Fruit fly (Drosophila melanogaster): Measurements from ENCODE around the gene Smn.

Smn gene

dm6 chr3L:16602736-16603144 lies 21.4 kb upstream of the Smn start, which contains the start of gene Arts (continued):
- TF ChIP-seq ap (GFP tag; IDR thresholded peaks at IDR 0.05): no peak
- TF ChIP-seq HLH54F (GFP tag; optimal IDR thresholded peaks at IDR 0.05): no peak
- TF ChIP-seq sc (optimal IDR thresholded peaks at IDR 0.05): no peak
- TF ChIP-seq sc (GFP tag; optimal IDR thresholded peaks at IDR 0.05): no peak
- peak; percentile 54 for TF ChIP-seq CG18262 (tag; optimal IDR thresholded peaks at IDR 0.05)
- TF ChIP-seq nmo (GFP tag; optimal IDR thresholded peaks at IDR 0.05): peak; percentile 49
- no peak for TF ChIP-seq CG11085 (GFP tag; IDR thresholded peaks at IDR 0.05)
- TF ChIP-seq ara (GFP tag; IDR thresholded peaks at IDR 0.05): no peak
- TF ChIP-seq CoRest (tag; optimal IDR thresholded peaks at IDR 0.05): peak; percentile 36
- no peak for TF ChIP-seq CG3407 (GFP tag; optimal IDR thresholded peaks at IDR 0.05)
- TF ChIP-seq ci (GFP tag; IDR thresholded peaks at IDR 0.05): no peak
- TF ChIP-seq croc (GFP tag; conservative IDR thresholded peaks at IDR 0.05): no peak
- peak; percentile 67 for TF ChIP-seq CTCF (GFP tag; optimal IDR thresholded peaks at IDR 0.05)
- peak; percentile 14 for TF ChIP-seq CG8388 (GFP tag; optimal IDR thresholded peaks at IDR 0.05)
- no peak for TF ChIP-seq CG9215 (GFP tag; IDR thresholded peaks at IDR 0.05)
- no peak for TF ChIP-seq CG12071 (GFP tag; optimal IDR thresholded peaks at IDR 0.05)

DNA sequence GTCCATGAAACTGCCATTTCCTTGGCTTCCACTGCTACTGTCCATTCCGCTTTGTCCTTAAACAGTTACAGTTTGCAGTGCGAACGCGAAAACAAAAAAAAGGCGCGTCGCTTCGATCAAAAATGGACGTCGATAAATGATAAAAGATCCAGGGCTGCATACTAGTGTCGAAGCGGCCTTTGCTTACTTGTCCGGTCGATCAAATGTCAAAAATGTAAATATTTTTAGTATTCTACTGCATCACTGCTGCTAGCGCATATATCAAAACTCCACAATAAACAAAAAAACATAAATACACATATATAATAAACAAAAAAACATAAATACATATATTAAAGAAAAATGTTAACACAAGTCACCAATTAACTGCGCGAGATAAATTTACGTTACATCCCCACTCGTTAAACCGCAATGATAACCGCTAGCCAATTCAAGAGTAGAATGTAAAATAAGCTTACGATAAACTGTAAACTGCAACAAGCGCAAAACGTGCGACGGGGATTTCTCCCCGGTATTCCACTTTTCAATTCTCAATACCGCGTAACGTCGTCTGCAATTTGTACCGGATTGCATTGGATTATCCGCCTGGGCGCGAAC lies 13.7 kb upstream of the Smn start, which contains the start of the genes spd-2 and Apl:
Gene spd-2, minus strand, starts transcription at position 93 of the 597 bp plus-strand sequence.
Gene Apl, plus strand, starts transcription at position 260 of the 597 bp plus-strand sequence.
- TF ChIP-seq CG9797 (GFP tag; optimal IDR thresholded peaks at IDR 0.05) (no peak), CG32767 (GFP tag; IDR thresholded peaks at IDR 0.05) (no peak), Optix (GFP tag; IDR thresholded peaks at IDR 0.05) (no peak), h (optimal IDR thresholded peaks at IDR 0.05) (no peak), ac (GFP tag; optimal IDR thresholded peaks at IDR 0.05) (no peak), gsb (GFP tag; IDR thresholded peaks at IDR 0.05) (no peak), pan (optimal IDR thresholded peaks at IDR 0.05) (no peak), pan (GFP tag; optimal IDR thresholded peaks at IDR 0.05 in 1 of 2, IDR thresholded peaks at IDR 0.05 in 1 of 2) (no peak), esg (GFP tag; conservative IDR thresholded peaks at IDR 0.05) (no peak), CG6683 (GFP tag; optimal IDR thresholded peaks at IDR 0.05) (no peak), eve (GFP tag; optimal IDR thresholded peaks at IDR 0.05) (no peak), oc (tag; optimal IDR thresholded peaks at IDR 0.05) (no peak), CG18619 (GFP tag; optimal IDR thresholded peaks at IDR 0.05) (no peak), Meics (GFP tag; optimal IDR thresholded peaks at IDR 0.05) (no peak), bsh (GFP tag; optimal IDR thresholded peaks at IDR 0.05) (no peak), CG18599 (GFP tag; optimal IDR thresholded peaks at IDR 0.05) (no peak), twi (tag; optimal IDR thresholded peaks at IDR 0.05) (no peak), lab (GFP tag; optimal IDR thresholded peaks at IDR 0.05) (no peak), CG15601 (tag; optimal IDR thresholded peaks at IDR 0.05) (peak; percentile 2), Usf (GFP tag; optimal IDR thresholded peaks at IDR 0.05) (no peak), CG2678 (tag; optimal IDR thresholded peaks at IDR 0.05) (no peak), CG12155 (GFP tag; optimal IDR thresholded peaks at IDR 0.05) (peak; percentile 11), CG7556 (GFP tag; optimal IDR thresholded peaks at IDR 0.05) (no peak), sug (tag; optimal IDR thresholded peaks at IDR 0.05) (no peak), vnd (GFP tag; IDR thresholded peaks at IDR 0.05; ENCODE audit: partially characterized antibody) (peak; percentile 54; the same call in 1 of the 3 replicates), scrt (GFP tag; optimal IDR thresholded peaks at IDR 0.05) (no peak), Mad (GFP tag; optimal IDR thresholded peaks at IDR 0.05) (no peak), sr (GFP tag; IDR thresholded peaks at IDR 0.05) (no peak), CG6765 (GFP tag; optimal IDR thresholded peaks at IDR 0.05) (no peak), CG11560 (tag; IDR thresholded peaks at IDR 0.05) (no peak), zen2 (GFP tag; IDR thresholded peaks at IDR 0.05; ENCODE audit: partially characterized antibody) (no peak), tap (tag; optimal IDR thresholded peaks at IDR 0.05) (no peak), CG15479 (GFP tag; optimal IDR thresholded peaks at IDR 0.05) (no peak), usp (GFP tag; optimal IDR thresholded peaks at IDR 0.05) (no peak), CG8765 (GFP tag; IDR thresholded peaks at IDR 0.05) (no peak), pb (GFP tag; optimal IDR thresholded peaks at IDR 0.05) (no peak)

Data from whole organism, embryonic.